Worm (Caenorhabditis elegans) whole organism, young adult: ENCODE results near the gene hrg-5.

Experiments
- B0019.2 ChIP-seq: fragments of 200-800 bp; sonication (Bioruptor generic); conservative IDR thresholded peaks from 2 replicates; pipeline ENCODE4 v1.3.6; 2022; ENCODE audit warnings: missing genetic modification reagents, missing genetic modification characterization, missing compliant biosample characterization
- B0336.3 ChIP-seq: fragments of 200-800 bp; sonication (Bioruptor generic); IDR thresholded peaks from 2 replicates; pipeline ENCODE4 v1.3.6; 2022; ENCODE audit warnings: missing genetic modification characterization, missing compliant biosample characterization
- D2030.7 ChIP-seq: fragments of 200-800 bp; sonication (Bioruptor generic); IDR thresholded peaks from 2 replicates; pipeline ENCODE4 v1.3.6; 2022; ENCODE audit warnings: missing genetic modification reagents, missing genetic modification characterization, missing compliant biosample characterization
- F10E7.11 ChIP-seq: sonication (generic microtip); optimal IDR thresholded peaks from 2 replicates; lab custom pipeline; 2017; ENCODE audit warnings: mild to moderate bottlenecking, missing genetic modification characterization, moderate library complexity, missing compliant biosample characterization
- F22D6.2 ChIP-seq: sonication (generic microtip); optimal IDR thresholded peaks from 2 replicates; lab custom pipeline; 2016; ENCODE audit warnings: mild to moderate bottlenecking, missing genetic modification characterization, missing compliant biosample characterization
- F23B12.7 ChIP-seq: sonication (generic microtip); optimal IDR thresholded peaks from 2 replicates; lab custom pipeline; 2017; ENCODE audit warnings: missing genetic modification characterization, mild to moderate bottlenecking, missing compliant biosample characterization, antibody characterized with exemption, moderate library complexity; ENCODE audit not compliant: insufficient read depth
- F33H1.4 ChIP-seq: fragments of 200-800 bp; sonication (Bioruptor generic); IDR thresholded peaks from 2 replicates; pipeline ENCODE4 v1.3.6; 2022; ENCODE audit warnings: missing genetic modification reagents, missing genetic modification characterization, missing compliant biosample characterization
- F39B2.1 ChIP-seq: fragments of 200-800 bp; sonication (Bioruptor generic); IDR thresholded peaks from 2 replicates; pipeline ENCODE4 v1.3.6; 2022; ENCODE audit warnings: missing genetic modification reagents, missing genetic modification characterization, missing compliant biosample characterization
- F55B11.4 ChIP-seq: sonication (generic microtip); optimal IDR thresholded peaks from 2 replicates; lab custom pipeline; 2016; ENCODE audit warnings: missing compliant biosample characterization, missing genetic modification characterization, borderline replicate concordance; ENCODE audit not compliant: insufficient read depth
- Y56A3A.18 ChIP-seq: fragments of 200-800 bp; sonication (Bioruptor generic); IDR thresholded peaks from 2 replicates; pipeline ENCODE4 v1.3.6; 2022; ENCODE audit warnings: missing genetic modification reagents, missing genetic modification characterization, missing compliant biosample characterization
- Y67H2A.10 ChIP-seq: fragments of 200-800 bp; sonication (Bioruptor generic); conservative IDR thresholded peaks from 2 replicates; pipeline ENCODE4 v1.3.6; 2022; ENCODE audit warnings: missing genetic modification reagents, missing genetic modification characterization, missing compliant biosample characterization
- akir-1 ChIP-seq: fragments of 200-800 bp; sonication (Bioruptor generic); optimal IDR thresholded peaks from 2 replicates; lab custom pipeline; 2018; ENCODE audit warnings: mild to moderate bottlenecking, missing genetic modification characterization, moderate library complexity, missing compliant biosample characterization
- ama-1 ChIP-seq, 3 experiments: fragments of 150-350 bp in 1 of 3; sonication (generic microtip) in 2 of 3; optimal IDR thresholded peaks; 2 replicates each; lab custom pipeline; 2014 to 2018; ENCODE audit warnings: missing biosample characterization in 2 of 3, missing genetic modification characterization in 2 of 3, missing genetic modification reagents in 2 of 3
- aptf-2 ChIP-seq: fragments of 200-800 bp; sonication (Bioruptor generic); conservative IDR thresholded peaks from 2 replicates; pipeline ENCODE4 v1.3.6; 2022; ENCODE audit warnings: missing genetic modification reagents, missing genetic modification characterization, missing compliant biosample characterization
- aptf-3 ChIP-seq: fragments of 200-800 bp; sonication (Bioruptor generic); IDR thresholded peaks from 2 replicates; pipeline ENCODE4 v1.3.6; 2022; ENCODE audit warnings: missing genetic modification characterization, missing compliant biosample characterization
- attf-5 ChIP-seq: fragments of 200-800 bp; sonication (Bioruptor generic); optimal IDR thresholded peaks from 2 replicates; lab custom pipeline; 2018; ENCODE audit warnings: mild to moderate bottlenecking, missing genetic modification characterization, missing compliant biosample characterization
- bed-2 ChIP-seq: fragments of 200-800 bp; sonication (Bioruptor generic); IDR thresholded peaks from 2 replicates; pipeline ENCODE4 v1.3.6; 2022; ENCODE audit warnings: missing genetic modification reagents, missing genetic modification characterization, missing compliant biosample characterization
- cebp-1 ChIP-seq, 2 experiments: fragments of 200-800 bp in 1 of 2; sonication (Bioruptor generic) in 1 of 2; sonication (generic microtip) in 1 of 2; IDR thresholded peaks in 1 of 2; optimal IDR thresholded peaks in 1 of 2; 2 replicates each; pipeline versions ENCODE4 v1.3.6 to Lab custom; 2017 to 2022; ENCODE audit warnings: missing compliant biosample characterization in 2 of 2, missing genetic modification characterization in 2 of 2, mild to moderate bottlenecking in 1 of 2, missing genetic modification reagents in 1 of 2, moderate library complexity in 1 of 2
- ceh-27 ChIP-seq: fragments of 200-800 bp; sonication (Bioruptor generic); optimal IDR thresholded peaks from 2 replicates; lab custom pipeline; 2018; ENCODE audit warnings: mild to moderate bottlenecking, missing genetic modification characterization, moderate library complexity, missing compliant biosample characterization
- dox-1 ChIP-seq: fragments of 200-800 bp; sonication (Bioruptor generic); IDR thresholded peaks from 2 replicates; pipeline ENCODE4 v1.3.6; 2022; ENCODE audit warnings: missing genetic modification reagents, missing genetic modification characterization, missing compliant biosample characterization
- dpl-1 ChIP-seq: fragments of 150-350 bp; optimal IDR thresholded peaks from 2 replicates; lab custom pipeline; 2014; ENCODE audit warnings: missing biosample characterization, missing genetic modification reagents, missing genetic modification characterization
- egl-18 ChIP-seq: fragments of 200-800 bp; sonication (Bioruptor generic); IDR thresholded peaks from 2 replicates; pipeline ENCODE4 v1.3.6; 2022; ENCODE audit warnings: missing genetic modification reagents, missing genetic modification characterization, missing compliant biosample characterization
- ekl-4 ChIP-seq: fragments of 200-800 bp; sonication (Bioruptor generic); IDR thresholded peaks from 2 replicates; pipeline ENCODE4 v1.3.6; 2022; ENCODE audit warnings: missing genetic modification reagents, missing genetic modification characterization, missing compliant biosample characterization
- gei-17 ChIP-seq: fragments of 200-800 bp; sonication (Bioruptor generic); optimal IDR thresholded peaks from 2 replicates; lab custom pipeline; 2018; ENCODE audit warnings: mild to moderate bottlenecking, missing genetic modification characterization, missing compliant biosample characterization
- hsf-1 ChIP-seq: fragments of 200-800 bp; sonication (Bioruptor generic); IDR thresholded peaks from 2 replicates; pipeline ENCODE4 v1.3.6; 2022; ENCODE audit warnings: missing genetic modification reagents, missing genetic modification characterization, missing compliant biosample characterization
- lag-1 ChIP-seq: fragments of 200-800 bp; sonication (Bioruptor generic); IDR thresholded peaks from 2 replicates; pipeline ENCODE4 v1.3.6; 2022; ENCODE audit warnings: missing genetic modification reagents, missing genetic modification characterization, missing compliant biosample characterization
- let-526 ChIP-seq: fragments of 200-800 bp; sonication (Bioruptor generic); IDR thresholded peaks from 2 replicates; pipeline ENCODE4 v1.3.6; 2022; ENCODE audit warnings: missing genetic modification reagents, missing genetic modification characterization, missing compliant biosample characterization
- let-607 ChIP-seq, 2 experiments: fragments of 200-800 bp in 1 of 2; sonication (Bioruptor generic) in 1 of 2; sonication (generic microtip) in 1 of 2; optimal IDR thresholded peaks; 2 replicates each; lab custom pipeline; 2016 to 2018; ENCODE audit warnings: mild to moderate bottlenecking in 2 of 2, missing compliant biosample characterization in 2 of 2, missing genetic modification characterization in 2 of 2, moderate library complexity in 2 of 2, missing genotype in 1 of 2
- lin-54 ChIP-seq: fragments of 200-800 bp; sonication (Bioruptor generic); optimal IDR thresholded peaks from 2 replicates; lab custom pipeline; 2018; ENCODE audit warnings: mild to moderate bottlenecking, missing genetic modification characterization, missing compliant biosample characterization
- lir-1 ChIP-seq: fragments of 200-800 bp; sonication (Bioruptor generic); conservative IDR thresholded peaks from 2 replicates; pipeline ENCODE4 v1.3.6; 2022; ENCODE audit warnings: missing genetic modification reagents, missing genetic modification characterization, missing compliant biosample characterization
- madf-6 ChIP-seq: fragments of 200-800 bp; sonication (Bioruptor generic); IDR thresholded peaks from 2 replicates; pipeline ENCODE4 v1.3.6; 2022; ENCODE audit warnings: missing genetic modification reagents, missing genetic modification characterization, missing compliant biosample characterization
- mcd-1 ChIP-seq: fragments of 200-800 bp; sonication (Bioruptor generic); IDR thresholded peaks from 2 replicates; pipeline ENCODE4 v1.3.6; 2022; ENCODE audit warnings: missing genetic modification reagents, missing genetic modification characterization, missing compliant biosample characterization
- nfya-1 ChIP-seq: sonication (generic microtip); optimal IDR thresholded peaks from 2 replicates; lab custom pipeline; 2017; ENCODE audit warnings: antibody characterized with exemption, missing compliant biosample characterization, missing genetic modification characterization, borderline replicate concordance; ENCODE audit not compliant: insufficient read depth
- nfyb-1 ChIP-seq: fragments of 200-800 bp; sonication (Bioruptor generic); IDR thresholded peaks from 2 replicates; pipeline ENCODE4 v1.3.6; 2022; ENCODE audit warnings: missing genetic modification reagents, missing genetic modification characterization, missing compliant biosample characterization
- nhr-80 ChIP-seq: sonication (generic microtip); optimal IDR thresholded peaks from 2 replicates; lab custom pipeline; 2016; ENCODE audit warnings: missing genetic modification characterization, missing compliant biosample characterization
- pbrm-1 ChIP-seq: fragments of 200-800 bp; sonication (Bioruptor generic); IDR thresholded peaks from 2 replicates; pipeline ENCODE4 v1.3.6; 2022; ENCODE audit warnings: missing genetic modification reagents, missing genetic modification characterization, missing compliant biosample characterization
- repo-1 ChIP-seq: sonication (generic microtip); optimal IDR thresholded peaks from 2 replicates; lab custom pipeline; 2017; ENCODE audit warnings: mild to moderate bottlenecking, missing genetic modification characterization, missing compliant biosample characterization
- tbp1 ChIP-seq: fragments of 200-800 bp; sonication (Bioruptor generic); optimal IDR thresholded peaks from 2 replicates; lab custom pipeline; 2018; ENCODE audit warnings: mild to moderate bottlenecking, missing genetic modification characterization, missing compliant biosample characterization
- tlf-1 ChIP-seq: fragments of 200-800 bp; sonication (Bioruptor generic); optimal IDR thresholded peaks from 2 replicates; lab custom pipeline; 2018; ENCODE audit warnings: mild to moderate bottlenecking, missing genetic modification characterization, missing compliant biosample characterization
- unc-62 ChIP-seq: fragments of 150-350 bp; optimal IDR thresholded peaks from 2 replicates; lab custom pipeline; 2014; ENCODE audit warnings: missing biosample characterization, missing genetic modification reagents, missing genetic modification characterization
- zim-3 ChIP-seq: sonication (generic microtip); optimal IDR thresholded peaks from 2 replicates; lab custom pipeline; 2017; ENCODE audit warnings: mild to moderate bottlenecking, missing genetic modification characterization, moderate library complexity, missing compliant biosample characterization
- ztf-22 ChIP-seq: fragments of 200-800 bp; sonication (Bioruptor generic); optimal IDR thresholded peaks from 2 replicates; lab custom pipeline; 2018; ENCODE audit warnings: mild to moderate bottlenecking, missing genetic modification characterization, moderate library complexity, missing compliant biosample characterization
- ztf-26 ChIP-seq: sonication (generic microtip); optimal IDR thresholded peaks from 2 replicates; lab custom pipeline; 2017; ENCODE audit warnings: missing genetic modification characterization, missing compliant biosample characterization
- ztf-28 ChIP-seq: fragments of 200-800 bp; sonication (Bioruptor generic); IDR thresholded peaks from 2 replicates; pipeline ENCODE4 v1.3.6; 2022; ENCODE audit warnings: missing genetic modification reagents, missing genetic modification characterization, missing compliant biosample characterization

The hrg-5 gene

DNA sequence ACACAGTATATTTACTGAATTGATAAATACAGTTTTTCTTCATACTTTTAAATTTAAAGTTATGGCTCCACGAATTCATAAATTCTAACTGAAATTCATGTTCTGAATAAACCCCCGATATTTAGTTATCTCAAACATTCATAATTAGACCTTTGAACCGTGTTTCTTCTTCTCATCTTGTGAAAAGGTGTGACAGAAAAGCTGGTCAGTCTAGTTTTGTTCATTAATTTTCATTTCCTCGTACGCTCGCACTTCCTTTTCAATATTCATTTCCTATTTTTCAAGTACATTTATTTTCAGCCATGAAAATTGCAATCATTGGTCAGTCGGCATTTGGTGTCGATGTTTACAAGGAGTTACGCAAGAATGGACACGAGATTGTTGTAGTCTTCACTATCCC, 6.9 kb downstream of the hrg-5 start, which contains the start of gene alh-3:
TSS of gene alh-3 (plus strand) at position 301 of the 400 bp plus-strand sequence.
- TF ChIP-seq lag-1 (GFP tag; lab: Robert Waterston, UW) (no peak), ama-1 (optimal IDR thresholded peaks at IDR 0.05; lab: Kevin White, UChicago) (peak; percentile 7), ama-1 (GFP tag; optimal IDR thresholded peaks at IDR 0.05; lab: Kevin White, UChicago) (no peak)

DNA sequence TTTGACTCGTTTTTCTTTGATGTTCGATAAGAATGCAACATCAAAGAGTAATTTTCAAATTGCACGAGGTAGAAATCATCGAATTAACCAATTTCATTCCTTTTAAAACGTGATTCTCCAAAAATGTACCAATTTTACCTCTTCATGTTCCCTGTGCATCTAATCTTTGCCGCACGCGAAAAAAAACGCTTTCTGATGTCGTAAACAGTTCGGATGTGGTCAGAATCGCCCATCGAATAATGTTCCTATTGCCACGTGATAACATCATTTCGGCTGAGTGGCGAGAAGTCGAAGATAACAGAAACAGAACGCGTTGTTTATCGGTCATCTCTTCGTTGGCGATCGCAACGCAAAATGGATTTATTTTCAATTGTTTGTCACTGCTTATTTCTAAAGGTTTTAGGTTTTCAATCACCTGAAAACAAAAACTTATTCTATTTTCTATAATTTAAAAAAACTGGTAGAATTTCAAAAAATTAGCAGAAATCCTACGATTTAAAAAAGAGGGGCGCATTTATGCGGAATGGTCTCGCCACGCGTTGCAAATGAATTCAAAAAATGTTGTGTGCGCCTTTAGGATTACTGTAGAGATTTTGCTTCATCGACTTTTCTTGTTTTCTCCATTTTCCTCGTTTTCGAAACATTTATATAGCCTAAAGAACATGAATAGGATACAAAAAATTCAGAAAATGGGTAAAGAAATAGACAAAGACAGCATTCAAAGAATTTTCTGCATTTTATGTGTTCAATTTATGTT, 7.5 kb downstream of the hrg-5 start, which contains the start of gene mogs-1:
TSS of gene mogs-1 (minus strand) at position 417 of the 757 bp plus-strand sequence.
- TF ChIP-seq Y67H2A.10 (no peak), F22D6.2 (tag; lab: Kevin White, UChicago) (no peak), pbrm-1 (GFP tag; lab: Robert Waterston, UW) (no peak), F10E7.11 (no peak), lin-54 (peak; percentile 31), F23B12.7 (tag; lab: Kevin White, UChicago) (no peak), nfya-1 (tag; lab: Kevin White, UChicago) (no peak), aptf-2 (GFP tag; lab: Robert Waterston, UW) (no peak), gei-17 (no peak), Y56A3A.18 (GFP tag; lab: Robert Waterston, UW) (no peak), B0019.2 (GFP tag; lab: Robert Waterston, UW) (no peak), ekl-4 (no peak), D2030.7 (GFP tag; lab: Robert Waterston, UW) (no peak), cebp-1 (GFP tag; IDR thresholded peaks at IDR 0.05; lab: Robert Waterston, UW) (no peak), cebp-1 (tag; optimal IDR thresholded peaks at IDR 0.05; lab: Kevin White, UChicago) (peak; percentile 39), B0336.3 (peak; percentile 32; the same call in 1 of the 2 replicates), ztf-22 (GFP tag; lab: Kevin White, UChicago) (no peak), hsf-1 (GFP tag; lab: Robert Waterston, UW) (no peak), nhr-80 (peak; percentile 52), let-607 (tag; optimal IDR thresholded peaks at IDR 0.05; lab: Kevin White, UChicago) (peak in 1 of 2 experiments; percentile 25), aptf-3 (GFP tag; lab: Robert Waterston, UW) (no peak), ztf-28 (GFP tag; lab: Robert Waterston, UW) (no peak), F39B2.1 (GFP tag; lab: Robert Waterston, UW) (no peak), attf-5 (GFP tag; lab: Kevin White, UChicago) (peak; percentile 40), egl-18 (GFP tag; lab: Robert Waterston, UW) (no peak), akir-1 (GFP tag; lab: Kevin White, UChicago) (no peak), tlf-1 (GFP tag; lab: Kevin White, UChicago) (no peak), F55B11.4 (tag; lab: Kevin White, UChicago) (no peak), F33H1.4 (GFP tag; lab: Robert Waterston, UW) (peak; percentile 59; the same call in 1 of the 2 replicates), ceh-27 (GFP tag; lab: Kevin White, UChicago) (no peak), repo-1 (peak; percentile 6), mcd-1 (GFP tag; lab: Robert Waterston, UW) (0 out of 2 replicates have a peak, but pooled peaks have one; percentile 4), zim-3 (tag; lab: Kevin White, UChicago) (no peak), unc-62 (no peak), bed-2 (no peak), madf-6 (GFP tag; lab: Robert Waterston, UW) (no peak), nfyb-1 (GFP tag; lab: Robert Waterston, UW) (no peak), tbp1 (GFP tag; lab: Kevin White, UChicago) (no peak), dox-1 (0 out of 2 replicates have a peak, but pooled peaks have one; percentile 42), ztf-26 (tag; lab: Kevin White, UChicago) (peak; percentile 57), dpl-1 (no peak), lir-1 (GFP tag; lab: Robert Waterston, UW) (no peak), let-526 (GFP tag; lab: Robert Waterston, UW) (no peak)
